Worm (Caenorhabditis elegans) whole organism, L4 larva: ENCODE data around the gene gln-2.

Source experiments
- T26A8.4 ChIP-seq: fragments of 200-800 bp; sonication (Bioruptor generic); IDR thresholded peaks from 2 replicates; pipeline ENCODE4 v1.3.6; 2022; ENCODE audit warnings: missing genetic modification characterization, missing compliant biosample characterization
- Y105C5A.15 ChIP-seq: fragments of 200-800 bp; sonication (Bioruptor generic); IDR thresholded peaks from 2 replicates; pipeline ENCODE4 v1.3.6; 2022; ENCODE audit warnings: missing genetic modification characterization, missing compliant biosample characterization
- Y48G9A.11 ChIP-seq: fragments of 200-800 bp; sonication (Bioruptor generic); IDR thresholded peaks from 2 replicates; pipeline ENCODE4 v1.3.6; 2022; ENCODE audit warnings: missing genetic modification reagents, missing genetic modification characterization, missing compliant biosample characterization
- Y5F2A.4 ChIP-seq: fragments of 200-800 bp; sonication (Bioruptor generic); optimal IDR thresholded peaks from 2 replicates; lab custom pipeline; 2018; ENCODE audit warnings: mild to moderate bottlenecking, missing genetic modification characterization, missing compliant biosample characterization
- ZK337.2 ChIP-seq: fragments of 200-800 bp; sonication (Bioruptor generic); IDR thresholded peaks from 2 replicates; pipeline ENCODE4 v1.3.6; 2022; ENCODE audit warnings: missing genetic modification reagents, missing genetic modification characterization, missing compliant biosample characterization
- aha-1 ChIP-seq: fragments of 150-350 bp; peaks from one replicate; lab custom pipeline; 2014; ENCODE audit warnings: missing biosample characterization, missing genetic modification characterization
- aly-2 ChIP-seq: sonication (generic microtip); optimal IDR thresholded peaks from 2 replicates; lab custom pipeline; 2018; ENCODE audit warnings: missing biosample characterization, missing genetic modification characterization
- ceh-62 ChIP-seq: sonication (generic microtip); optimal IDR thresholded peaks from 2 replicates; lab custom pipeline; 2017; ENCODE audit warnings: missing biosample characterization, missing genetic modification characterization
- ceh-82 ChIP-seq: sonication (generic microtip); optimal IDR thresholded peaks from 2 replicates; lab custom pipeline; 2017; ENCODE audit warnings: missing biosample characterization, missing genetic modification characterization
- ces-1 ChIP-seq: fragments of 150-350 bp; sonication (generic microtip); optimal IDR thresholded peaks from 4 replicates; lab custom pipeline; 2014; ENCODE audit warnings: missing biosample characterization, missing genetic modification reagents, missing genetic modification characterization
- cey-2 ChIP-seq: sonication (generic microtip); optimal IDR thresholded peaks from 3 replicates; lab custom pipeline; 2017; ENCODE audit warnings: missing genetic modification characterization, mild to moderate bottlenecking, missing compliant biosample characterization, antibody characterized with exemption, borderline replicate concordance; ENCODE audit not compliant: insufficient read depth
- daf-19 ChIP-seq: fragments of 200-800 bp; sonication (Bioruptor generic); conservative IDR thresholded peaks from 2 replicates; pipeline ENCODE4 v1.3.6; 2022; ENCODE audit warnings: missing genetic modification characterization, missing compliant biosample characterization
- dmd-6 ChIP-seq: fragments of 200-800 bp; sonication (Bioruptor generic); IDR thresholded peaks from 2 replicates; pipeline ENCODE4 v1.3.6; 2022; ENCODE audit warnings: missing genetic modification reagents, missing genetic modification characterization, missing compliant biosample characterization
- dmd-8 ChIP-seq: fragments of 200-800 bp; sonication (Bioruptor generic); IDR thresholded peaks from 2 replicates; pipeline ENCODE4 v1.3.6; 2022; ENCODE audit warnings: missing genetic modification characterization, missing compliant biosample characterization
- dpl-1 ChIP-seq: fragments of 150-350 bp; optimal IDR thresholded peaks from 2 replicates; lab custom pipeline; 2014; ENCODE audit warnings: missing biosample characterization, missing genetic modification reagents, missing genetic modification characterization
- dve-1 ChIP-seq: sonication (generic microtip); optimal IDR thresholded peaks from 2 replicates; lab custom pipeline; 2017; ENCODE audit warnings: antibody characterized with exemption, mild to moderate bottlenecking, missing genetic modification characterization, missing compliant biosample characterization; ENCODE audit not compliant: insufficient read depth
- egl-27 ChIP-seq: sonication (generic microtip); optimal IDR thresholded peaks from 3 replicates; lab custom pipeline; 2017; ENCODE audit warnings: missing biosample characterization, missing genetic modification reagents, missing genetic modification characterization
- fkh-10 ChIP-seq: fragments of 150-350 bp; optimal IDR thresholded peaks from 2 replicates; lab custom pipeline; 2014; ENCODE audit warnings: missing biosample characterization, missing genetic modification reagents, missing genetic modification characterization
- gei-8 ChIP-seq: fragments of 200-800 bp; sonication (Bioruptor generic); optimal IDR thresholded peaks from 2 replicates; lab custom pipeline; 2018; ENCODE audit warnings: mild to moderate bottlenecking, missing genetic modification characterization, missing compliant biosample characterization
- hlh-30 ChIP-seq: sonication (generic microtip); optimal IDR thresholded peaks from 2 replicates; lab custom pipeline; 2017; ENCODE audit warnings: antibody characterized with exemption, mild to moderate bottlenecking, missing genetic modification characterization, missing compliant biosample characterization; ENCODE audit not compliant: insufficient read depth
- jun-1 ChIP-seq: fragments of 150-350 bp; optimal IDR thresholded peaks from 2 replicates; lab custom pipeline; 2014; ENCODE audit warnings: missing biosample characterization, missing genetic modification reagents, missing genetic modification characterization
- lin-38 ChIP-seq: fragments of 200-800 bp; sonication (Bioruptor generic); IDR thresholded peaks from 2 replicates; pipeline ENCODE4 v1.3.6; 2022; ENCODE audit warnings: missing genetic modification reagents, missing genetic modification characterization, missing compliant biosample characterization
- lsy-2 ChIP-seq, 2 experiments: fragments of 150-350 bp in 1 of 2; sonication (generic microtip) in 1 of 2; optimal IDR thresholded peaks; 2 replicates each; lab custom pipeline; 2014 to 2017; ENCODE audit warnings: missing biosample characterization in 2 of 2, missing genetic modification characterization in 2 of 2
- mdl-1 ChIP-seq, 2 experiments: fragments of 150-350 bp in 1 of 2; sonication (generic microtip) in 1 of 2; optimal IDR thresholded peaks; 2 replicates each; lab custom pipeline; 2014 to 2017; ENCODE audit warnings: missing biosample characterization in 2 of 2, missing genetic modification characterization in 2 of 2
- mxl-3 ChIP-seq: fragments of 200-800 bp; sonication (Bioruptor generic); optimal IDR thresholded peaks from 2 replicates; lab custom pipeline; 2018; ENCODE audit warnings: mild to moderate bottlenecking, missing genetic modification characterization, missing compliant biosample characterization
- nhr-10 ChIP-seq: fragments of 150-350 bp; optimal IDR thresholded peaks from 2 replicates; lab custom pipeline; 2014; ENCODE audit warnings: missing biosample characterization, missing genetic modification characterization
- nhr-237 ChIP-seq: sonication (generic microtip); optimal IDR thresholded peaks from 2 replicates; lab custom pipeline; 2017; ENCODE audit warnings: missing biosample characterization, missing genetic modification characterization
- nhr-41 ChIP-seq: fragments of 200-800 bp; sonication (Bioruptor generic); IDR thresholded peaks from 2 replicates; pipeline ENCODE4 v1.3.6; 2022; ENCODE audit warnings: missing genetic modification reagents, missing genetic modification characterization, missing compliant biosample characterization
- nhr-42 ChIP-seq: fragments of 200-800 bp; sonication (Bioruptor generic); IDR thresholded peaks from 2 replicates; pipeline ENCODE4 v1.3.6; 2022; ENCODE audit warnings: missing genetic modification characterization, missing compliant biosample characterization
- nhr-77 ChIP-seq: fragments of 150-350 bp; optimal IDR thresholded peaks from 2 replicates; lab custom pipeline; 2014; ENCODE audit warnings: missing biosample characterization, missing genetic modification characterization
- saeg-2 ChIP-seq: fragments of 200-800 bp; sonication (Bioruptor generic); IDR thresholded peaks from 2 replicates; pipeline ENCODE4 v1.3.6; 2022; ENCODE audit warnings: missing genetic modification reagents, missing genetic modification characterization, missing compliant biosample characterization
- sdz-12 ChIP-seq: fragments of 200-800 bp; sonication (Bioruptor generic); optimal IDR thresholded peaks from 2 replicates; lab custom pipeline; 2018; ENCODE audit warnings: mild to moderate bottlenecking, missing genetic modification characterization, missing compliant biosample characterization
- snpc-4 ChIP-seq: fragments of 150-350 bp; optimal IDR thresholded peaks from 2 replicates; lab custom pipeline; 2014; ENCODE audit warnings: missing biosample characterization, missing genetic modification characterization
- unc-39 ChIP-seq: sonication (generic microtip); optimal IDR thresholded peaks from 2 replicates; lab custom pipeline; 2017; ENCODE audit warnings: missing biosample characterization, missing genetic modification characterization
- unc-62 ChIP-seq, 3 experiments: fragments of 150-350 bp in 1 of 3; sonication (generic microtip); optimal IDR thresholded peaks in 2 of 3; peaks in 1 of 3; 1 replicate in 1 of 3; 2 replicates in 2 of 3; lab custom pipeline; 2014 to 2017; ENCODE audit warnings: missing biosample characterization in 3 of 3, missing genetic modification characterization in 3 of 3, missing genetic modification reagents in 3 of 3, missing genotype in 1 of 3
- zag-1 ChIP-seq: fragments of 150-350 bp; optimal IDR thresholded peaks from 2 replicates; lab custom pipeline; 2014; ENCODE audit warnings: missing biosample characterization, missing genetic modification characterization
- zfp-2 ChIP-seq: sonication (generic microtip); optimal IDR thresholded peaks from 2 replicates; lab custom pipeline; 2016; ENCODE audit warnings: mild to moderate bottlenecking, missing genetic modification characterization, missing compliant biosample characterization

Gene gln-2

ce11 chrIII:9985542-9985941 is 40.9 kb upstream of the gln-2 start:
- TF ChIP-seq mxl-3 (GFP tag; lab: Kevin White, UChicago) (no peak), lin-38 (GFP tag; lab: Robert Waterston, UW) (no peak), dmd-8 (GFP tag; lab: Robert Waterston, UW) (no peak), zag-1 (tag; lab: Kevin White, UChicago) (no peak), jun-1 (no peak), nhr-10 (tag; lab: Kevin White, UChicago) (no peak), mdl-1 (tag; optimal IDR thresholded peaks at IDR 0.05; lab: Kevin White, UChicago) (no peak)

- TF ChIP-seq nhr-77 (no peak), aha-1 (tag; lab: Kevin White, UChicago) (peak; percentile 65)
- TF ChIP-seq, all 104 proteins: peak for 1
Measured at ce11 chrIII:9984604-9985003, 40.0 kb upstream of the gln-2 start.

- peak in 1 of 2 experiments; percentile 58 for TF ChIP-seq unc-62 (GFP tag; optimal IDR thresholded peaks at IDR 0.05 in 1 of 2; lab: Kevin White, UChicago)
- TF ChIP-seq unc-62 (tag; optimal IDR thresholded peaks at IDR 0.05; lab: Kevin White, UChicago): no peak
- TF ChIP-seq aha-1 (tag; lab: Kevin White, UChicago): peak; percentile 66
- no peak for TF ChIP-seq cey-2
Measured at ce11 chrIII:9982119-9982642, 37.6 kb upstream of the gln-2 start.

DNA sequence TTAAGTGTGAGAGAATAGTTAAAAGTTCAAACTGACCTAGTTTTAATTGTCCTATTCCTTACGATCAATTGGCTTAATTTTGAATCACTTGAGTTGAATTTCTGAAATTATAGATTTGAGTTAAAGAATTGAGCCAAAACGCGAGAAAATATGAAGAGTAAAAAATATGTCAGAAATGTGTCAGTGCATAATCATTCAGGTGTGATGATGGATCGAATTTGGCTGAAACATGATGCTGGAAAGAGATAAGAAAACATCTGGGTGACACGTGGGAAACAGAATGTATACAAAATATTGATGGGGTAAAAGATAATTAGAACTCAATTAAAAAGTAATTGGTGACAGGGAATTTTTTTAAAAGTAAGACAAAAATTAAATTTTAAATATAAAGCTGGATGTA is 29.1 kb upstream of the gln-2 start, which contains the start of gene R10E12.2:
Gene R10E12.2 (minus strand): TSS at position 101 of the 400 bp plus-strand sequence.
- TF ChIP-seq dpl-1 (GFP tag; lab: Kevin White, UChicago): no peak
- no peak for TF ChIP-seq daf-19 (GFP tag; lab: Robert Waterston, UW)
- TF ChIP-seq ZK337.2 (GFP tag; lab: Robert Waterston, UW): no peak
- no peak for TF ChIP-seq dmd-8 (GFP tag; lab: Robert Waterston, UW)
- no peak for TF ChIP-seq gei-8 (GFP tag; lab: Kevin White, UChicago)
- no peak for TF ChIP-seq dve-1
- no peak for TF ChIP-seq Y105C5A.15
- TF ChIP-seq Y48G9A.11 (GFP tag; lab: Robert Waterston, UW): no peak
- no peak for TF ChIP-seq nhr-237 (tag; lab: Kevin White, UChicago)
- no peak for TF ChIP-seq sdz-12 (GFP tag; lab: Kevin White, UChicago)
- no peak for TF ChIP-seq zfp-2 (tag; lab: Kevin White, UChicago)
- TF ChIP-seq dmd-6 (GFP tag; lab: Robert Waterston, UW): no peak
- no peak for TF ChIP-seq snpc-4 (tag; lab: Kevin White, UChicago)
- no peak for TF ChIP-seq nhr-41 (GFP tag; lab: Robert Waterston, UW)
- TF ChIP-seq T26A8.4 (GFP tag; lab: Robert Waterston, UW): no peak

DNA sequence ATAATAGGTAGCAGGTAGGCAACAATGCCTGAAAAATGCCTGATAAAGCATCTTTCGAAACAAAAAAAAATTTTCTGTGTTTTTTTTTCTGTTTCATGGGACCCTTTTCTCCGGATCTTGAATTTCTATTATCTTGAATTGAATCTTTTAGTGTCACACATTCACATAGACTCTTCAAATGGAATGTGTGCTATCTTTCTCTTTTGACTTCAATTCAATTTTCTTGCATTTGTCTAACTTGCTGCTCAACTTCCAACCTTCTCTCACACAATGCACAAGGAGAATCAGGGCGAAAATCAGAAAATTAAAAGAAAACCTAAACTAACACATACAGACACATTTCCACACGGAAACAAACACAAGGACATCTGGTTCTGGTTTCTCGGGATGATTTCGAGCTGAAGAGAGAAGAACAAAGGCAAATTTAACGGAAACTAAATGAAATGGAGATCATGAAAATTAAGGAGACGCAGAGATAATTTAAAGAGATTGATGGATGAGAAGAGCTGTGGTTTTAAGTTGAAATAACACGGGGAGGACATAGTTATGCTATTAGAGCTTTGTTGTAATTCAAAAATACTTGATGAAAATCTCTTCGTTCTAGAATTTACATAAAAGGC is 27.7 kb upstream of the gln-2 start:
- no peak for TF ChIP-seq nhr-10 (tag; lab: Kevin White, UChicago)
- no peak for TF ChIP-seq dmd-8 (GFP tag; lab: Robert Waterston, UW)
- TF ChIP-seq, all 104 proteins: peak for 0

ce11 chrIII:9969371-9969770 is 24.7 kb upstream of the gln-2 start:
- TF ChIP-seq dpl-1 (GFP tag; lab: Kevin White, UChicago) (no peak), aha-1 (tag; lab: Kevin White, UChicago) (peak; percentile 90), ces-1 (GFP tag; lab: Kevin White, UChicago) (no peak)

- TF ChIP-seq Y5F2A.4 (GFP tag; lab: Kevin White, UChicago): no peak
- TF ChIP-seq unc-39 (tag; lab: Kevin White, UChicago): no peak
- TF ChIP-seq aly-2 (tag; lab: Kevin White, UChicago): no peak
- TF ChIP-seq dmd-6 (GFP tag; lab: Robert Waterston, UW): no peak
- no peak for TF ChIP-seq cey-2
- no peak for TF ChIP-seq saeg-2 (GFP tag; lab: Robert Waterston, UW)
- TF ChIP-seq lsy-2 (tag; optimal IDR thresholded peaks at IDR 0.05; lab: Kevin White, UChicago): no peak
- no peak for TF ChIP-seq ceh-82 (tag; lab: Kevin White, UChicago)
- TF ChIP-seq fkh-10 (GFP tag; lab: Kevin White, UChicago): no peak
- TF ChIP-seq T26A8.4 (GFP tag; lab: Robert Waterston, UW): no peak
- TF ChIP-seq aha-1 (tag; lab: Kevin White, UChicago): no peak
- TF ChIP-seq nhr-42 (GFP tag; lab: Robert Waterston, UW): no peak
- no peak for TF ChIP-seq dve-1
- TF ChIP-seq egl-27 (tag; lab: Kevin White, UChicago): no peak
- TF ChIP-seq ceh-62 (tag; lab: Kevin White, UChicago): no peak
- TF ChIP-seq mdl-1 (tag; optimal IDR thresholded peaks at IDR 0.05; lab: Kevin White, UChicago): no peak
- no peak for TF ChIP-seq hlh-30 (tag; lab: Kevin White, UChicago)
Measured at ce11 chrIII:9965444-9965843, 20.8 kb upstream of the gln-2 start.
